Worm (Caenorhabditis elegans) whole organism, L4 larva: ENCODE measurements around the gene odd-2.

ENCODE experiments used
- D1046.2 ChIP-seq: fragments of 200-800 bp; sonication (Bioruptor generic); IDR thresholded peaks from 2 replicates; pipeline ENCODE4 v1.3.6; 2022; ENCODE audit warnings: missing genetic modification characterization, missing compliant biosample characterization
- F37D6.2 ChIP-seq: sonication (generic microtip); optimal IDR thresholded peaks from 2 replicates; lab custom pipeline; 2016; ENCODE audit warnings: mild to moderate bottlenecking, missing genetic modification characterization, missing compliant biosample characterization
- F44E2.7 ChIP-seq: fragments of 200-800 bp; sonication (Bioruptor generic); IDR thresholded peaks from 2 replicates; pipeline ENCODE4 v2.1.2; 2022; ENCODE audit warnings: missing genetic modification characterization, missing compliant biosample characterization
- R02D3.7 ChIP-seq: fragments of 150-350 bp; sonication (generic microtip); optimal IDR thresholded peaks from 3 replicates; lab custom pipeline; 2014; ENCODE audit warnings: missing biosample characterization, missing genetic modification characterization
- T20F7.1 ChIP-seq: fragments of 200-800 bp; sonication (Bioruptor generic); optimal IDR thresholded peaks from 2 replicates; lab custom pipeline; 2018; ENCODE audit warnings: mild to moderate bottlenecking, missing genetic modification characterization, missing compliant biosample characterization
- Y105C5A.15 ChIP-seq: fragments of 200-800 bp; sonication (Bioruptor generic); IDR thresholded peaks from 2 replicates; pipeline ENCODE4 v1.3.6; 2022; ENCODE audit warnings: missing genetic modification characterization, missing compliant biosample characterization
- Y48G9A.11 ChIP-seq: fragments of 200-800 bp; sonication (Bioruptor generic); IDR thresholded peaks from 2 replicates; pipeline ENCODE4 v1.3.6; 2022; ENCODE audit warnings: missing genetic modification reagents, missing genetic modification characterization, missing compliant biosample characterization
- Y75B8A.6 ChIP-seq: fragments of 200-800 bp; sonication (Bioruptor generic); IDR thresholded peaks from 2 replicates; pipeline ENCODE4 v1.3.6; 2022; ENCODE audit warnings: missing genetic modification reagents, missing genetic modification characterization, missing compliant biosample characterization
- ZK337.2 ChIP-seq: fragments of 200-800 bp; sonication (Bioruptor generic); IDR thresholded peaks from 2 replicates; pipeline ENCODE4 v1.3.6; 2022; ENCODE audit warnings: missing genetic modification reagents, missing genetic modification characterization, missing compliant biosample characterization
- aha-1 ChIP-seq: fragments of 150-350 bp; peaks from one replicate; lab custom pipeline; 2014; ENCODE audit warnings: missing biosample characterization, missing genetic modification characterization
- ama-1 ChIP-seq: fragments of 150-350 bp; optimal IDR thresholded peaks from 2 replicates; lab custom pipeline; 2014; ENCODE audit warnings: inconsistent platforms, mixed read lengths
- arid-1 ChIP-seq: fragments of 200-800 bp; sonication (Bioruptor generic); conservative IDR thresholded peaks from 2 replicates; pipeline ENCODE4 v1.3.6; 2022; ENCODE audit warnings: missing genetic modification reagents, missing genetic modification characterization, missing compliant biosample characterization
- attf-4 ChIP-seq: sonication (generic microtip); optimal IDR thresholded peaks from 3 replicates; lab custom pipeline; 2017; ENCODE audit warnings: missing biosample characterization, missing genetic modification characterization
- ceh-20 ChIP-seq: fragments of 200-800 bp; sonication (Bioruptor generic); IDR thresholded peaks from 2 replicates; pipeline ENCODE4 v1.3.6; 2022; ENCODE audit warnings: missing genetic modification reagents, missing genetic modification characterization, missing compliant biosample characterization
- ceh-28 ChIP-seq: fragments of 150-350 bp; optimal IDR thresholded peaks from 2 replicates; lab custom pipeline; 2014; ENCODE audit warnings: missing biosample characterization, missing genetic modification reagents, missing genetic modification characterization
- ceh-62 ChIP-seq: sonication (generic microtip); optimal IDR thresholded peaks from 2 replicates; lab custom pipeline; 2017; ENCODE audit warnings: missing biosample characterization, missing genetic modification characterization
- ceh-82 ChIP-seq: sonication (generic microtip); optimal IDR thresholded peaks from 2 replicates; lab custom pipeline; 2017; ENCODE audit warnings: missing biosample characterization, missing genetic modification characterization
- ces-1 ChIP-seq: fragments of 150-350 bp; sonication (generic microtip); optimal IDR thresholded peaks from 4 replicates; lab custom pipeline; 2014; ENCODE audit warnings: missing biosample characterization, missing genetic modification reagents, missing genetic modification characterization
- ctbp-1 ChIP-seq: fragments of 200-800 bp; sonication (Bioruptor generic); IDR thresholded peaks from 2 replicates; pipeline ENCODE4 v1.3.6; 2022; ENCODE audit warnings: missing genetic modification reagents, missing genetic modification characterization, missing compliant biosample characterization
- daf-12 ChIP-seq: fragments of 150-350 bp; optimal IDR thresholded peaks from 2 replicates; lab custom pipeline; 2014; ENCODE audit warnings: missing biosample characterization, missing genetic modification reagents, missing genetic modification characterization
- daf-16 ChIP-seq, 3 experiments: sonication (generic microtip); optimal IDR thresholded peaks; 2 replicates each; lab custom pipeline; 2016 to 2017; ENCODE audit warnings: missing genetic modification characterization in 3 of 3, missing genetic modification reagents in 3 of 3, mild to moderate bottlenecking in 2 of 3, missing compliant biosample characterization in 2 of 3, missing biosample characterization in 1 of 3, moderate library complexity in 1 of 3
- dmd-6 ChIP-seq: fragments of 200-800 bp; sonication (Bioruptor generic); IDR thresholded peaks from 2 replicates; pipeline ENCODE4 v1.3.6; 2022; ENCODE audit warnings: missing genetic modification reagents, missing genetic modification characterization, missing compliant biosample characterization
- dmd-8 ChIP-seq: fragments of 200-800 bp; sonication (Bioruptor generic); IDR thresholded peaks from 2 replicates; pipeline ENCODE4 v1.3.6; 2022; ENCODE audit warnings: missing genetic modification characterization, missing compliant biosample characterization
- duxl-1 ChIP-seq: sonication (generic microtip); optimal IDR thresholded peaks from 2 replicates; lab custom pipeline; 2016; ENCODE audit warnings: mild to moderate bottlenecking, missing genetic modification characterization, moderate library complexity, missing compliant biosample characterization; ENCODE audit not compliant: poor library complexity
- egl-27 ChIP-seq: sonication (generic microtip); optimal IDR thresholded peaks from 3 replicates; lab custom pipeline; 2017; ENCODE audit warnings: missing biosample characterization, missing genetic modification reagents, missing genetic modification characterization
- fkh-10 ChIP-seq: fragments of 150-350 bp; optimal IDR thresholded peaks from 2 replicates; lab custom pipeline; 2014; ENCODE audit warnings: missing biosample characterization, missing genetic modification reagents, missing genetic modification characterization
- fos-1 ChIP-seq: fragments of 150-350 bp; optimal IDR thresholded peaks from 2 replicates; lab custom pipeline; 2014; ENCODE audit warnings: missing biosample characterization, missing genetic modification characterization
- hif-1 ChIP-seq, 2 experiments: sonication (generic microtip); optimal IDR thresholded peaks; 2 replicates each; lab custom pipeline; 2016 to 2017; ENCODE audit warnings: missing compliant biosample characterization in 2 of 2, missing genetic modification characterization in 2 of 2, missing genetic modification reagents in 2 of 2, missing genotype in 2 of 2, mild to moderate bottlenecking in 1 of 2
- hlh-11 ChIP-seq: fragments of 200-800 bp; sonication (Bioruptor generic); optimal IDR thresholded peaks from 2 replicates; lab custom pipeline; 2018; ENCODE audit warnings: mild to moderate bottlenecking, missing genetic modification characterization, missing compliant biosample characterization
- lin-1 ChIP-seq: fragments of 200-800 bp; sonication (Bioruptor generic); IDR thresholded peaks from 2 replicates; pipeline ENCODE4 v1.3.6; 2022; ENCODE audit warnings: missing genetic modification reagents, missing genetic modification characterization, missing compliant biosample characterization
- lin-13 ChIP-seq: fragments of 150-350 bp; optimal IDR thresholded peaks from 2 replicates; lab custom pipeline; 2014; ENCODE audit warnings: missing biosample characterization, missing genetic modification reagents, missing genetic modification characterization
- lin-15B ChIP-seq: fragments of 150-350 bp; sonication (generic microtip); optimal IDR thresholded peaks from 3 replicates; lab custom pipeline; 2014; ENCODE audit warnings: missing biosample characterization, missing genetic modification characterization
- lin-29 ChIP-seq: fragments of 200-800 bp; sonication (Bioruptor generic); IDR thresholded peaks from 2 replicates; pipeline ENCODE4 v1.3.6; 2022; ENCODE audit warnings: missing genetic modification reagents, missing genetic modification characterization, missing compliant biosample characterization
- lir-3 ChIP-seq: sonication (generic microtip); optimal IDR thresholded peaks from 2 replicates; lab custom pipeline; 2016; ENCODE audit warnings: mild to moderate bottlenecking, missing genetic modification characterization, missing compliant biosample characterization
- lsy-2 ChIP-seq, 2 experiments: fragments of 150-350 bp in 1 of 2; sonication (generic microtip) in 1 of 2; optimal IDR thresholded peaks; 2 replicates each; lab custom pipeline; 2014 to 2017; ENCODE audit warnings: missing biosample characterization in 2 of 2, missing genetic modification characterization in 2 of 2
- madf-5 ChIP-seq, 2 experiments: fragments of 200-800 bp; sonication (Bioruptor generic); IDR thresholded peaks; 2 replicates each; pipeline ENCODE4 v1.3.6; 2022; ENCODE audit warnings: missing compliant biosample characterization in 2 of 2, missing genetic modification characterization in 2 of 2
- mdt-29 ChIP-seq: fragments of 200-800 bp; sonication (Bioruptor generic); IDR thresholded peaks from 2 replicates; pipeline ENCODE4 v1.3.6; 2022; ENCODE audit warnings: missing genetic modification reagents, missing genetic modification characterization, missing compliant biosample characterization
- mep-1 ChIP-seq: fragments of 150-350 bp; sonication (generic microtip); optimal IDR thresholded peaks from 3 replicates; lab custom pipeline; 2014; ENCODE audit warnings: missing biosample characterization, missing genetic modification characterization
- nhr-102 ChIP-seq: sonication (generic microtip); optimal IDR thresholded peaks from 2 replicates; lab custom pipeline; 2016; ENCODE audit warnings: mild to moderate bottlenecking, missing genetic modification characterization, moderate library complexity, missing compliant biosample characterization
- nhr-111 ChIP-seq: fragments of 200-800 bp; sonication (Bioruptor generic); optimal IDR thresholded peaks from 2 replicates; lab custom pipeline; 2018; ENCODE audit warnings: mild to moderate bottlenecking, missing genetic modification characterization, missing compliant biosample characterization
- nhr-25 ChIP-seq: sonication (generic microtip); optimal IDR thresholded peaks from 2 replicates; lab custom pipeline; 2017; ENCODE audit warnings: missing genetic modification characterization, mild to moderate bottlenecking, missing compliant biosample characterization, antibody characterized with exemption, moderate library complexity, borderline replicate concordance; ENCODE audit not compliant: insufficient read depth
- nhr-41 ChIP-seq: fragments of 200-800 bp; sonication (Bioruptor generic); IDR thresholded peaks from 2 replicates; pipeline ENCODE4 v1.3.6; 2022; ENCODE audit warnings: missing genetic modification reagents, missing genetic modification characterization, missing compliant biosample characterization
- nhr-77 ChIP-seq: fragments of 150-350 bp; optimal IDR thresholded peaks from 2 replicates; lab custom pipeline; 2014; ENCODE audit warnings: missing biosample characterization, missing genetic modification characterization
- pqm-1 ChIP-seq: sonication (generic microtip); optimal IDR thresholded peaks from 2 replicates; lab custom pipeline; 2017; ENCODE audit warnings: missing biosample characterization, missing genetic modification characterization
- saeg-2 ChIP-seq: fragments of 200-800 bp; sonication (Bioruptor generic); IDR thresholded peaks from 2 replicates; pipeline ENCODE4 v1.3.6; 2022; ENCODE audit warnings: missing genetic modification reagents, missing genetic modification characterization, missing compliant biosample characterization
- sdz-12 ChIP-seq: fragments of 200-800 bp; sonication (Bioruptor generic); optimal IDR thresholded peaks from 2 replicates; lab custom pipeline; 2018; ENCODE audit warnings: mild to moderate bottlenecking, missing genetic modification characterization, missing compliant biosample characterization
- tra-1 ChIP-seq: fragments of 200-800 bp; sonication (Bioruptor generic); IDR thresholded peaks from 2 replicates; pipeline ENCODE4 v1.3.6; 2022; ENCODE audit warnings: missing genetic modification reagents, missing genetic modification characterization, missing compliant biosample characterization
- unc-130 ChIP-seq: sonication (generic microtip); optimal IDR thresholded peaks from 2 replicates; lab custom pipeline; 2016; ENCODE audit warnings: missing genetic modification reagents, missing genetic modification characterization, missing compliant biosample characterization
- unc-39 ChIP-seq: sonication (generic microtip); optimal IDR thresholded peaks from 2 replicates; lab custom pipeline; 2017; ENCODE audit warnings: missing biosample characterization, missing genetic modification characterization
- vab-7 ChIP-seq: fragments of 200-800 bp; sonication (Bioruptor generic); IDR thresholded peaks from 2 replicates; pipeline ENCODE4 v1.3.6; 2022; ENCODE audit warnings: missing genetic modification reagents, missing genetic modification characterization, missing compliant biosample characterization
- zip-2 ChIP-seq: fragments of 150-350 bp; optimal IDR thresholded peaks from 2 replicates; lab custom pipeline; 2014; ENCODE audit warnings: missing biosample characterization, missing genetic modification characterization
- ztf-11 ChIP-seq: fragments of 150-350 bp; optimal IDR thresholded peaks from 2 replicates; lab custom pipeline; 2014; ENCODE audit warnings: missing biosample characterization, missing genetic modification characterization
- ztf-7 ChIP-seq: fragments of 150-350 bp; optimal IDR thresholded peaks from 2 replicates; lab custom pipeline; 2014; ENCODE audit warnings: missing biosample characterization, missing genetic modification characterization

The odd-2 gene

ce11 chrX:6201542-6201941 is 41.2 kb upstream of the odd-2 start (continued):
- TF ChIP-seq ceh-82 (no peak), saeg-2 (GFP tag; lab: Robert Waterston, UW) (no peak), F37D6.2 (tag; lab: Kevin White, UChicago) (no peak), pqm-1 (no peak), ceh-20 (GFP tag; lab: Robert Waterston, UW) (no peak), Y105C5A.15 (GFP tag; lab: Robert Waterston, UW) (no peak), nhr-41 (GFP tag; lab: Robert Waterston, UW) (no peak), ceh-62 (tag; lab: Kevin White, UChicago) (no peak), ztf-11 (no peak), arid-1 (GFP tag; lab: Robert Waterston, UW) (no peak), nhr-102 (no peak), mdt-29 (no peak), nhr-25 (no peak), dmd-6 (GFP tag; lab: Robert Waterston, UW) (no peak), ctbp-1 (GFP tag; lab: Robert Waterston, UW) (no peak), unc-39 (tag; lab: Kevin White, UChicago) (no peak), Y75B8A.6 (GFP tag; lab: Robert Waterston, UW) (no peak), R02D3.7 (tag; lab: Kevin White, UChicago) (no peak), lsy-2 (tag; optimal IDR thresholded peaks at IDR 0.05; lab: Kevin White, UChicago) (peak in 1 of 2 experiments; percentile 57), ZK337.2 (GFP tag; lab: Robert Waterston, UW) (no peak), mep-1 (tag; lab: Kevin White, UChicago) (peak; percentile 62), hif-1 (tag; optimal IDR thresholded peaks at IDR 0.05; lab: Kevin White, UChicago) (no peak), attf-4 (tag; lab: Kevin White, UChicago) (no peak), lin-29 (GFP tag; lab: Robert Waterston, UW) (no peak), fos-1 (tag; lab: Kevin White, UChicago) (no peak), ces-1 (no peak), hlh-11 (tag; lab: Kevin White, UChicago) (peak; percentile 43), ztf-7 (tag; lab: Kevin White, UChicago) (no peak), duxl-1 (no peak), nhr-77 (no peak), ceh-28 (tag; lab: Kevin White, UChicago) (no peak), aha-1 (tag; lab: Kevin White, UChicago) (peak; percentile 79), lir-3 (tag; lab: Kevin White, UChicago) (no peak), nhr-111 (GFP tag; lab: Kevin White, UChicago) (no peak), lin-15B (tag; lab: Kevin White, UChicago) (no peak), madf-5 (GFP tag; IDR thresholded peaks at IDR 0.05; lab: Robert Waterston, UW) (no peak), sdz-12 (GFP tag; lab: Kevin White, UChicago) (no peak), egl-27 (tag; lab: Kevin White, UChicago) (no peak), D1046.2 (GFP tag; lab: Robert Waterston, UW) (no peak), Y48G9A.11 (GFP tag; lab: Robert Waterston, UW) (no peak), daf-12 (tag; lab: Kevin White, UChicago) (no peak), daf-16 (GFP tag; optimal IDR thresholded peaks at IDR 0.05; lab: Kevin White, UChicago) (no peak), daf-16 (tag; optimal IDR thresholded peaks at IDR 0.05; lab: Kevin White, UChicago) (no peak), lin-13 (GFP tag; lab: Kevin White, UChicago) (no peak), unc-130 (GFP tag; lab: Kevin White, UChicago) (no peak), fkh-10 (GFP tag; lab: Kevin White, UChicago) (no peak), tra-1 (no peak), ama-1 (lab: Kevin White, UChicago) (peak; percentile 29), lin-1 (no peak), dmd-8 (no peak), T20F7.1 (GFP tag; lab: Kevin White, UChicago) (no peak), F44E2.7 (no peak), zip-2 (tag; lab: Kevin White, UChicago) (no peak), vab-7 (GFP tag; lab: Robert Waterston, UW) (no peak)
